Worm (Caenorhabditis elegans) whole organism, young adult: Measurements from ENCODE around the gene tsp-9.

ENCODE experiments used
- B0019.2 ChIP-seq: fragments of 200-800 bp; sonication (Bioruptor generic); conservative IDR thresholded peaks from 2 replicates; pipeline ENCODE4 v1.3.6; 2022; ENCODE audit warnings: missing genetic modification reagents, missing genetic modification characterization, missing compliant biosample characterization
- F22D6.2 ChIP-seq: sonication (generic microtip); optimal IDR thresholded peaks from 2 replicates; lab custom pipeline; 2016; ENCODE audit warnings: mild to moderate bottlenecking, missing genetic modification characterization, missing compliant biosample characterization
- F23B12.7 ChIP-seq: sonication (generic microtip); optimal IDR thresholded peaks from 2 replicates; lab custom pipeline; 2017; ENCODE audit warnings: missing genetic modification characterization, mild to moderate bottlenecking, missing compliant biosample characterization, antibody characterized with exemption, moderate library complexity; ENCODE audit not compliant: insufficient read depth
- F39B2.1 ChIP-seq: fragments of 200-800 bp; sonication (Bioruptor generic); IDR thresholded peaks from 2 replicates; pipeline ENCODE4 v1.3.6; 2022; ENCODE audit warnings: missing genetic modification reagents, missing genetic modification characterization, missing compliant biosample characterization
- F55B11.4 ChIP-seq: sonication (generic microtip); optimal IDR thresholded peaks from 2 replicates; lab custom pipeline; 2016; ENCODE audit warnings: missing compliant biosample characterization, missing genetic modification characterization, borderline replicate concordance; ENCODE audit not compliant: insufficient read depth
- T07F8.4 ChIP-seq: sonication (generic microtip); optimal IDR thresholded peaks from 2 replicates; lab custom pipeline; 2016; ENCODE audit warnings: mild to moderate bottlenecking, missing genetic modification characterization, moderate library complexity, missing compliant biosample characterization
- T26A5.8 ChIP-seq: sonication (generic microtip); optimal IDR thresholded peaks from 2 replicates; lab custom pipeline; 2016; ENCODE audit warnings: missing genetic modification characterization, missing compliant biosample characterization
- Y56A3A.18 ChIP-seq: fragments of 200-800 bp; sonication (Bioruptor generic); IDR thresholded peaks from 2 replicates; pipeline ENCODE4 v1.3.6; 2022; ENCODE audit warnings: missing genetic modification reagents, missing genetic modification characterization, missing compliant biosample characterization
- Y95B8A.8 ChIP-seq: fragments of 200-800 bp; sonication (Bioruptor generic); IDR thresholded peaks from 2 replicates; pipeline ENCODE4 v1.3.6; 2022; ENCODE audit warnings: missing genetic modification reagents, missing genetic modification characterization, missing compliant biosample characterization
- atf-7 ChIP-seq: sonication (generic microtip); optimal IDR thresholded peaks from 2 replicates; lab custom pipeline; 2017; ENCODE audit warnings: mild to moderate bottlenecking, missing genetic modification characterization, missing compliant biosample characterization
- attf-5 ChIP-seq: fragments of 200-800 bp; sonication (Bioruptor generic); optimal IDR thresholded peaks from 2 replicates; lab custom pipeline; 2018; ENCODE audit warnings: mild to moderate bottlenecking, missing genetic modification characterization, missing compliant biosample characterization
- attf-6 ChIP-seq: fragments of 200-800 bp; sonication (Bioruptor generic); IDR thresholded peaks from 2 replicates; pipeline ENCODE4 v1.3.6; 2022; ENCODE audit warnings: missing genetic modification reagents, missing genetic modification characterization, missing compliant biosample characterization
- ceh-79 ChIP-seq: sonication (generic microtip); optimal IDR thresholded peaks from 2 replicates; lab custom pipeline; 2017; ENCODE audit warnings: mild to moderate bottlenecking, missing genetic modification characterization, missing compliant biosample characterization
- dpl-1 ChIP-seq: fragments of 150-350 bp; optimal IDR thresholded peaks from 2 replicates; lab custom pipeline; 2014; ENCODE audit warnings: missing biosample characterization, missing genetic modification reagents, missing genetic modification characterization
- efl-1 ChIP-seq: fragments of 150-350 bp; optimal IDR thresholded peaks from 2 replicates; lab custom pipeline; 2014; ENCODE audit warnings: missing biosample characterization, missing genetic modification reagents, missing genetic modification characterization
- egl-44 ChIP-seq: fragments of 200-800 bp; sonication (Bioruptor generic); IDR thresholded peaks from 2 replicates; pipeline ENCODE4 v1.3.6; 2022; ENCODE audit warnings: missing genetic modification reagents, missing genetic modification characterization, missing compliant biosample characterization
- egrh-3 ChIP-seq: fragments of 200-800 bp; sonication (Bioruptor generic); IDR thresholded peaks from 2 replicates; pipeline ENCODE4 v1.3.6; 2022; ENCODE audit warnings: missing genetic modification reagents, missing genetic modification characterization, missing compliant biosample characterization
- ets-4 ChIP-seq: fragments of 200-800 bp; sonication (Bioruptor generic); optimal IDR thresholded peaks from 2 replicates; lab custom pipeline; 2018; ENCODE audit warnings: mild to moderate bottlenecking, missing genetic modification characterization, missing compliant biosample characterization
- hrde-1 ChIP-seq: sonication (generic microtip); optimal IDR thresholded peaks from 2 replicates; lab custom pipeline; 2016; ENCODE audit warnings: missing genetic modification characterization, mild to moderate bottlenecking, missing compliant biosample characterization, moderate library complexity, missing genotype, missing genetic modification reagents, borderline replicate concordance
- hsf-1 ChIP-seq: fragments of 200-800 bp; sonication (Bioruptor generic); IDR thresholded peaks from 2 replicates; pipeline ENCODE4 v1.3.6; 2022; ENCODE audit warnings: missing genetic modification reagents, missing genetic modification characterization, missing compliant biosample characterization
- let-607 ChIP-seq, 2 experiments: fragments of 200-800 bp in 1 of 2; sonication (Bioruptor generic) in 1 of 2; sonication (generic microtip) in 1 of 2; optimal IDR thresholded peaks; 2 replicates each; lab custom pipeline; 2016 to 2018; ENCODE audit warnings: mild to moderate bottlenecking in 2 of 2, missing compliant biosample characterization in 2 of 2, missing genetic modification characterization in 2 of 2, moderate library complexity in 2 of 2, missing genotype in 1 of 2
- lin-35 ChIP-seq, 3 experiments: fragments of 150-350 bp in 2 of 3; sonication (generic microtip) in 1 of 3; optimal IDR thresholded peaks; 2 replicates each; lab custom pipeline; 2014 to 2018; ENCODE audit warnings: missing biosample characterization in 3 of 3, missing genetic modification characterization in 3 of 3, missing genetic modification reagents in 3 of 3
- lir-1 ChIP-seq: fragments of 200-800 bp; sonication (Bioruptor generic); conservative IDR thresholded peaks from 2 replicates; pipeline ENCODE4 v1.3.6; 2022; ENCODE audit warnings: missing genetic modification reagents, missing genetic modification characterization, missing compliant biosample characterization
- lsl-1 ChIP-seq: fragments of 200-800 bp; sonication (Bioruptor generic); optimal IDR thresholded peaks from 2 replicates; lab custom pipeline; 2018; ENCODE audit warnings: mild to moderate bottlenecking, missing genetic modification characterization, moderate library complexity, missing compliant biosample characterization
- lsy-27 ChIP-seq: sonication (generic microtip); optimal IDR thresholded peaks from 2 replicates; lab custom pipeline; 2017; ENCODE audit warnings: missing genetic modification characterization, mild to moderate bottlenecking, missing compliant biosample characterization, antibody characterized with exemption, missing genotype, borderline replicate concordance; ENCODE audit not compliant: insufficient read depth
- mel-28 ChIP-seq: sonication (generic microtip); optimal IDR thresholded peaks from 2 replicates; lab custom pipeline; 2016; ENCODE audit warnings: borderline replicate concordance, mild to moderate bottlenecking, missing genetic modification characterization, missing compliant biosample characterization
- mxl-1 ChIP-seq: sonication (generic microtip); optimal IDR thresholded peaks from 2 replicates; lab custom pipeline; 2016; ENCODE audit warnings: missing genetic modification characterization, missing compliant biosample characterization
- nfyb-1 ChIP-seq: fragments of 200-800 bp; sonication (Bioruptor generic); IDR thresholded peaks from 2 replicates; pipeline ENCODE4 v1.3.6; 2022; ENCODE audit warnings: missing genetic modification reagents, missing genetic modification characterization, missing compliant biosample characterization
- nhr-120 ChIP-seq: fragments of 200-800 bp; sonication (Bioruptor generic); IDR thresholded peaks from 2 replicates; pipeline ENCODE4 v1.3.6; 2022; ENCODE audit warnings: missing genetic modification characterization, missing compliant biosample characterization
- nhr-90 ChIP-seq: sonication (generic microtip); optimal IDR thresholded peaks from 2 replicates; lab custom pipeline; 2016; ENCODE audit warnings: missing genotype, mild to moderate bottlenecking, missing genetic modification characterization, missing compliant biosample characterization
- pbrm-1 ChIP-seq: fragments of 200-800 bp; sonication (Bioruptor generic); IDR thresholded peaks from 2 replicates; pipeline ENCODE4 v1.3.6; 2022; ENCODE audit warnings: missing genetic modification reagents, missing genetic modification characterization, missing compliant biosample characterization
- pha-4 ChIP-seq: fragments of 150-350 bp; sonication (generic microtip); optimal IDR thresholded peaks from 2 replicates; lab custom pipeline; 2014; ENCODE audit warnings: missing biosample characterization, missing genetic modification reagents, missing genetic modification characterization
- rec-8 ChIP-seq, 2 experiments: sonication (generic microtip); optimal IDR thresholded peaks; 2 replicates each; lab custom pipeline; 2016; ENCODE audit warnings: mild to moderate bottlenecking in 2 of 2, missing genetic modification characterization in 2 of 2, missing genetic modification reagents in 2 of 2, missing genotype in 2 of 2, missing biosample characterization in 1 of 2, missing compliant biosample characterization in 1 of 2, moderate library complexity in 1 of 2
- snpc-1.1 ChIP-seq: sonication (generic microtip); optimal IDR thresholded peaks from 2 replicates; lab custom pipeline; 2017; ENCODE audit warnings: missing genetic modification characterization, mild to moderate bottlenecking, missing compliant biosample characterization, antibody characterized with exemption, moderate library complexity, missing genotype, missing genetic modification reagents; ENCODE audit not compliant: insufficient read depth
- snpc-1.3 ChIP-seq: sonication (generic microtip); optimal IDR thresholded peaks from 2 replicates; lab custom pipeline; 2017; ENCODE audit warnings: missing genetic modification characterization, mild to moderate bottlenecking, missing compliant biosample characterization, antibody characterized with exemption, moderate library complexity, missing genotype, missing genetic modification reagents; ENCODE audit not compliant: insufficient read depth
- snpc-3.4 ChIP-seq: sonication (generic microtip); optimal IDR thresholded peaks from 2 replicates; lab custom pipeline; 2017; ENCODE audit warnings: missing genetic modification characterization, mild to moderate bottlenecking, missing compliant biosample characterization, antibody characterized with exemption, moderate library complexity, missing genotype, missing genetic modification reagents
- snpc-4 ChIP-seq, 5 experiments: fragments of 150-350 bp in 1 of 5; sonication (generic microtip) in 4 of 5; optimal IDR thresholded peaks; 2 replicates each; lab custom pipeline; 2014 to 2018; ENCODE audit warnings: missing genetic modification characterization in 5 of 5, missing biosample characterization in 3 of 5, antibody characterized with exemption in 2 of 5, mild to moderate bottlenecking in 2 of 5, missing compliant biosample characterization in 2 of 5, missing genotype in 2 of 5, moderate library complexity in 2 of 5, missing genetic modification reagents in 1 of 5
- somi-1 ChIP-seq: fragments of 200-800 bp; sonication (Bioruptor generic); optimal IDR thresholded peaks from 2 replicates; lab custom pipeline; 2018; ENCODE audit warnings: mild to moderate bottlenecking, missing genetic modification characterization, missing compliant biosample characterization
- tbp1 ChIP-seq: fragments of 200-800 bp; sonication (Bioruptor generic); optimal IDR thresholded peaks from 2 replicates; lab custom pipeline; 2018; ENCODE audit warnings: mild to moderate bottlenecking, missing genetic modification characterization, missing compliant biosample characterization
- tlf-1 ChIP-seq: fragments of 200-800 bp; sonication (Bioruptor generic); optimal IDR thresholded peaks from 2 replicates; lab custom pipeline; 2018; ENCODE audit warnings: mild to moderate bottlenecking, missing genetic modification characterization, missing compliant biosample characterization
- unc-62 ChIP-seq: fragments of 150-350 bp; optimal IDR thresholded peaks from 2 replicates; lab custom pipeline; 2014; ENCODE audit warnings: missing biosample characterization, missing genetic modification reagents, missing genetic modification characterization
- ztf-18 ChIP-seq: sonication (generic microtip); optimal IDR thresholded peaks from 2 replicates; lab custom pipeline; 2016; ENCODE audit warnings: missing genotype, mild to moderate bottlenecking, missing genetic modification characterization, missing compliant biosample characterization
- ztf-26 ChIP-seq: sonication (generic microtip); optimal IDR thresholded peaks from 2 replicates; lab custom pipeline; 2017; ENCODE audit warnings: missing genetic modification characterization, missing compliant biosample characterization
- ztf-28 ChIP-seq: fragments of 200-800 bp; sonication (Bioruptor generic); IDR thresholded peaks from 2 replicates; pipeline ENCODE4 v1.3.6; 2022; ENCODE audit warnings: missing genetic modification reagents, missing genetic modification characterization, missing compliant biosample characterization
- ztf-3 ChIP-seq: fragments of 200-800 bp; sonication (Bioruptor generic); optimal IDR thresholded peaks from 2 replicates; lab custom pipeline; 2018; ENCODE audit warnings: mild to moderate bottlenecking, missing genetic modification characterization, missing compliant biosample characterization
- ztf-6 ChIP-seq: fragments of 200-800 bp; sonication (Bioruptor generic); IDR thresholded peaks from 2 replicates; pipeline ENCODE4 v1.3.6; 2022; ENCODE audit warnings: missing genetic modification reagents, missing genetic modification characterization, missing compliant biosample characterization

tsp-9 gene

ce11 chrX:1272539-1272938 lies 26.7 kb downstream of the tsp-9 start, which contains the start of gene C52B11.5:
Gene C52B11.5, plus strand, starts transcription at chrX:1272788.
- TF ChIP-seq egl-44 = no peak
- peak; percentile 82 for TF ChIP-seq atf-7 (tag; lab: Kevin White, UChicago)
- no peak for TF ChIP-seq Y95B8A.8
- TF ChIP-seq lsl-1 (GFP tag; lab: Kevin White, UChicago) = no peak
- TF ChIP-seq nfyb-1 (GFP tag; lab: Robert Waterston, UW) = 0 out of 2 replicates have a peak, but pooled peaks have one; percentile 36
- peak; percentile 76; the same call in 1 of the 2 replicates for TF ChIP-seq Y56A3A.18
- TF ChIP-seq ztf-3 (GFP tag; lab: Kevin White, UChicago) = no peak
- TF ChIP-seq lir-1 (GFP tag; lab: Robert Waterston, UW) = 0 out of 2 replicates have a peak, but pooled peaks have one; percentile 28
- peak; percentile 44 for TF ChIP-seq tbp1 (GFP tag; lab: Kevin White, UChicago)
- TF ChIP-seq F22D6.2 (tag; lab: Kevin White, UChicago) = no peak
- TF ChIP-seq nhr-120 (GFP tag; lab: Robert Waterston, UW) = no peak
- peak; percentile 70 for TF ChIP-seq pha-4 (tag; lab: Kevin White, UChicago)
- TF ChIP-seq somi-1 (GFP tag; lab: Kevin White, UChicago) = no peak
- TF ChIP-seq ceh-79 = no peak
- TF ChIP-seq unc-62 (GFP tag; lab: Kevin White, UChicago) = peak; percentile 79
- TF ChIP-seq T07F8.4 (tag; lab: Kevin White, UChicago) = no peak
- no peak for TF ChIP-seq snpc-1.3 (tag; lab: Kevin White, UChicago)
- TF ChIP-seq ztf-28 = no peak
- TF ChIP-seq lin-35 (GFP tag; optimal IDR thresholded peaks at IDR 0.05; lab: Kevin White, UChicago) = no peak
- TF ChIP-seq nhr-90 (tag; lab: Kevin White, UChicago) = peak; percentile 70
- TF ChIP-seq rec-8 (tag; optimal IDR thresholded peaks at IDR 0.05; lab: Kevin White, UChicago) = no peak
- no peak for TF ChIP-seq pbrm-1 (GFP tag; lab: Robert Waterston, UW)
- TF ChIP-seq attf-6 (GFP tag; lab: Robert Waterston, UW) = no peak
- no peak for TF ChIP-seq hsf-1
- no peak for TF ChIP-seq lsy-27 (tag; lab: Kevin White, UChicago)
- TF ChIP-seq B0019.2 = no peak
- TF ChIP-seq F23B12.7 (tag; lab: Kevin White, UChicago) = peak; percentile 19
- no peak for TF ChIP-seq efl-1 (GFP tag; lab: Kevin White, UChicago)
- no peak for TF ChIP-seq ztf-26 (tag; lab: Kevin White, UChicago)
- TF ChIP-seq attf-5 (GFP tag; lab: Kevin White, UChicago) = no peak
- TF ChIP-seq F39B2.1 (GFP tag; lab: Robert Waterston, UW) = no peak
- no peak for TF ChIP-seq snpc-4 (GFP tag; optimal IDR thresholded peaks at IDR 0.05; lab: Kevin White, UChicago)
- peak in 1 of 4 experiments; percentile 13 for TF ChIP-seq snpc-4 (tag; optimal IDR thresholded peaks at IDR 0.05; lab: Kevin White, UChicago)
- TF ChIP-seq mxl-1 (tag; lab: Kevin White, UChicago) = no peak
- TF ChIP-seq tlf-1 (GFP tag; lab: Kevin White, UChicago) = peak; percentile 41
- TF ChIP-seq dpl-1 (GFP tag; lab: Kevin White, UChicago) = no peak
- no peak for TF ChIP-seq mel-28
- peak; percentile 72 for TF ChIP-seq ets-4 (GFP tag; lab: Kevin White, UChicago)
- no peak for TF ChIP-seq ztf-6 (GFP tag; lab: Robert Waterston, UW)
- TF ChIP-seq F55B11.4 (tag; lab: Kevin White, UChicago) = no peak
- no peak for TF ChIP-seq ztf-18 (tag; lab: Kevin White, UChicago)
- TF ChIP-seq T26A5.8 (tag; lab: Kevin White, UChicago) = no peak
- no peak for TF ChIP-seq egrh-3 (GFP tag; lab: Robert Waterston, UW)
- no peak for TF ChIP-seq hrde-1 (tag; lab: Kevin White, UChicago)
- peak; percentile 61 to 77 for TF ChIP-seq let-607 (tag; optimal IDR thresholded peaks at IDR 0.05; lab: Kevin White, UChicago)
- TF ChIP-seq snpc-3.4 = no peak
- TF ChIP-seq snpc-1.1 (tag; lab: Kevin White, UChicago) = no peak
